Worm (Caenorhabditis elegans): Measurements from ENCODE around the gene T24H7.9.

Gene T24H7.9

ce11 chrII:6248503-6248902 lies 13.2 kb upstream of the T24H7.9 start (continued):
- no peak for TF ChIP-seq sdz-38 (tag; optimal IDR thresholded peaks at IDR 0.05)
- TF ChIP-seq madf-3 (GFP tag; IDR thresholded peaks at IDR 0.05), result no peak
- TF ChIP-seq egl-18 (GFP tag; IDR thresholded peaks at IDR 0.05), result no peak
- TF ChIP-seq atf-7 (tag; optimal IDR thresholded peaks at IDR 0.05), result peak; percentile 40
- TF ChIP-seq ceh-40 (GFP tag; IDR thresholded peaks at IDR 0.05), result no peak
- peak; percentile 43 for TF ChIP-seq hrde-1 (tag; optimal IDR thresholded peaks at IDR 0.05; ENCODE audit: borderline replicate concordance)
- TF ChIP-seq hlh-12 (tag; optimal IDR thresholded peaks at IDR 0.05), result no peak
- TF ChIP-seq dpff-1 (tag; optimal IDR thresholded peaks at IDR 0.05), result no peak
- TF ChIP-seq aptf-3 (GFP tag; IDR thresholded peaks at IDR 0.05), result no peak
- TF ChIP-seq mes-4 (tag; optimal IDR thresholded peaks at IDR 0.05), result peak; percentile 69
- no peak; the same call in 1 of the 2 replicates for TF ChIP-seq egl-44 (GFP tag; IDR thresholded peaks at IDR 0.05)
- no peak for TF ChIP-seq F37B4.10 (GFP tag; IDR thresholded peaks at IDR 0.05)
- TF ChIP-seq F39B2.1 (GFP tag; IDR thresholded peaks at IDR 0.05), result no peak
- no peak for TF ChIP-seq ceh-91 (GFP tag; IDR thresholded peaks at IDR 0.05)
- no peak for TF ChIP-seq ztf-25 (GFP tag; IDR thresholded peaks at IDR 0.05)
- TF ChIP-seq gei-17 (GFP tag; optimal IDR thresholded peaks at IDR 0.05), result no peak
- TF ChIP-seq Y67H2A.10 (GFP tag; conservative IDR thresholded peaks at IDR 0.05), result no peak
- no peak for TF ChIP-seq ztf-6 (GFP tag; IDR thresholded peaks at IDR 0.05)
- no peak for TF ChIP-seq K11D2.4 (GFP tag; IDR thresholded peaks at IDR 0.05)
- TF ChIP-seq lsl-1 (GFP tag; optimal IDR thresholded peaks at IDR 0.05), result peak; percentile 43
- peak; percentile 63 for TF ChIP-seq T07F8.4 (tag; optimal IDR thresholded peaks at IDR 0.05)
- no peak for TF ChIP-seq ama-1 (optimal IDR thresholded peaks at IDR 0.05)
- TF ChIP-seq ama-1 (GFP tag; optimal IDR thresholded peaks at IDR 0.05), result peak; percentile 66 to 71
- no peak for TF ChIP-seq hlh-26 (GFP tag; conservative IDR thresholded peaks at IDR 0.05)
- no peak for TF ChIP-seq sea-2 (GFP tag; IDR thresholded peaks at IDR 0.05)
- TF ChIP-seq athp-1 (tag; optimal IDR thresholded peaks at IDR 0.05), result peak; percentile 61
- TF ChIP-seq B0261.1 (tag; optimal IDR thresholded peaks at IDR 0.05), result peak; percentile 80
- TF ChIP-seq zim-3 (tag; optimal IDR thresholded peaks at IDR 0.05), result no peak
- no peak for TF ChIP-seq nfya-2 (GFP tag; IDR thresholded peaks at IDR 0.05)
- TF ChIP-seq unc-62 (GFP tag; optimal IDR thresholded peaks at IDR 0.05), result no peak
- TF ChIP-seq ZK185.1 (tag; optimal IDR thresholded peaks at IDR 0.05; ENCODE audit: poor library complexity, severe bottlenecking), result peak; percentile 76
- TF ChIP-seq ekl-4 (GFP tag; IDR thresholded peaks at IDR 0.05), result peak; percentile 87
- no peak for TF ChIP-seq snpc-1.3 (tag; optimal IDR thresholded peaks at IDR 0.05; ENCODE audit: insufficient read depth)
- no peak for TF ChIP-seq lsy-27 (tag; optimal IDR thresholded peaks at IDR 0.05; ENCODE audit: borderline replicate concordance, insufficient read depth)
- TF ChIP-seq ceh-79 (tag; optimal IDR thresholded peaks at IDR 0.05), result no peak
- TF ChIP-seq dox-1 (GFP tag; IDR thresholded peaks at IDR 0.05), result peak; percentile 73
- no peak for TF ChIP-seq Y56A3A.18 (GFP tag; IDR thresholded peaks at IDR 0.05)
- TF ChIP-seq nhr-90 (tag; optimal IDR thresholded peaks at IDR 0.05), result peak; percentile 72
- TF ChIP-seq ceh-100 (GFP tag; IDR thresholded peaks at IDR 0.05), result peak; percentile 46; the same call in 1 of the 2 replicates
- no peak for TF ChIP-seq snpc-4 (GFP tag; optimal IDR thresholded peaks at IDR 0.05)
- TF ChIP-seq snpc-4 (tag; optimal IDR thresholded peaks at IDR 0.05), result peak in 3 of 4 experiments; percentile 25 to 52 (median 44)
- TF ChIP-seq madf-10 (tag; optimal IDR thresholded peaks at IDR 0.05), result peak; percentile 37
- peak; percentile 63 for TF ChIP-seq nfyb-1 (GFP tag; IDR thresholded peaks at IDR 0.05)
- peak; percentile 16; the same call in 1 of the 2 replicates for TF ChIP-seq pbrm-1 (GFP tag; IDR thresholded peaks at IDR 0.05)
- no peak for TF ChIP-seq akir-1 (GFP tag; optimal IDR thresholded peaks at IDR 0.05)
- no peak for TF ChIP-seq ztf-28 (GFP tag; IDR thresholded peaks at IDR 0.05)
- TF ChIP-seq rpc-1 (optimal IDR thresholded peaks at IDR 0.05), result peak; percentile 70
- TF ChIP-seq rpc-1 (tag; optimal IDR thresholded peaks at IDR 0.05), result peak; percentile 77
- peak; percentile 56 for TF ChIP-seq snpc-3.4 (tag; optimal IDR thresholded peaks at IDR 0.05)
- peak; percentile 55 for TF ChIP-seq madf-6 (GFP tag; IDR thresholded peaks at IDR 0.05)
